Fruit fly (Drosophila melanogaster): ENCODE data around the gene CG43844.

Gene CG43844

DNA sequence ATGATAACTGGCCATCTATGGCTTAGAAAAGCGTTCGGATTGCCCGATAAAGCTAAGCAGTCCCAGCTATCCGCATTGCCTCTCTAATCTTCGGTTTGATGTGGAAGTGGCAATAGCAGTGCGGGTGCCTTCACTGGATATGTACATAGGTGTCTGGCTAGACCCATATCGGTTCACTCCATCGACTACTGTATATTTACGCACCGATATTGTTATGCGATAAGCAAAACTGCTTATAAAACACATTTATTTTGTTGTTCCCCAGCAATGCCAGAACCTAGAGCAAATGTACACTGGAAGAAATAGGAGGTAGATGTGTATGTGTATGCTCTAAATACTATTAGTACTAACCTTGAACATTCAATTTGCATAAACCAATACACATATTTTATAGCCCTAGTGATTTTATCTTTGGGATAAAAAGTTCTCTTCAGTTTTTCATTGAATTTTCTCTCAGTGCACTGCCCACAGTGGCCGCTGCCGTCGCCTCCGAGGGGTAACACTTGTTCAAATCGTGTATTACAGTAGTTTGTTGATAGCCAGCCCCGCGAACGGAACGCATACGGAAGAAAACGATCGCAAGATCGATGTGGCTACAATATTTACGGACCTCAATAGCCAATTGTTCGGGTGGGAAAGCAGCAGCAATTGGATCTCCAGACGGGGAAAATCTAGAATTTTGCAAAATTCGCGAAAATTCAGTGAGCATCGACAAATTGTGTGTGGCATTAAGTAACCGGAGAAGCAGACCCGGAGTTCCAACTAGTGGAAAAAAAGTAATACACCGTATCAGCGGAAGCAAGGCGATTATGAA lies 19.0 kb upstream of the CG43844 start, which contains the start of gene CG31431 (continued):
- TF ChIP-seq dati (GFP tag; IDR thresholded peaks at IDR 0.05) (peak; percentile 93), CG34376 (GFP tag; optimal IDR thresholded peaks at IDR 0.05) (peak; percentile 97), mld (GFP tag; IDR thresholded peaks at IDR 0.05; ENCODE audit: partially characterized antibody) (no peak), kay (GFP tag; optimal IDR thresholded peaks at IDR 0.05) (peak; percentile 95), BEAF-32 (GFP tag; optimal IDR thresholded peaks at IDR 0.05) (peak; percentile 16), CG6854 (GFP tag; optimal IDR thresholded peaks at IDR 0.05) (peak; percentile 96), CG17568 (GFP tag; optimal IDR thresholded peaks at IDR 0.05) (peak; percentile 92), Rx (GFP tag; IDR thresholded peaks at IDR 0.05) (peak; percentile 96), CG18619 (GFP tag; optimal IDR thresholded peaks at IDR 0.05) (peak; percentile 95), D (optimal IDR thresholded peaks at IDR 0.05) (no peak), D (GFP tag; optimal IDR thresholded peaks at IDR 0.05) (peak; percentile 94), dmrt11E (tag; optimal IDR thresholded peaks at IDR 0.05) (peak; percentile 94), CG18764 (GFP tag; optimal IDR thresholded peaks at IDR 0.05) (peak; percentile 94), Nf-YB (GFP tag; optimal IDR thresholded peaks at IDR 0.05) (peak; percentile 82), CG11247 (GFP tag; IDR thresholded peaks at IDR 0.05) (peak; percentile 98), CG4282 (GFP tag; optimal IDR thresholded peaks at IDR 0.05) (peak; percentile 92), CG31224 (GFP tag; IDR thresholded peaks at IDR 0.05) (peak; percentile 95), CG3726 (GFP tag; IDR thresholded peaks at IDR 0.05) (peak; percentile 96), sens-2 (GFP tag; IDR thresholded peaks at IDR 0.05) (peak; percentile 93), CG2889 (GFP tag; IDR thresholded peaks at IDR 0.05) (peak; percentile 94), Scr (GFP tag; IDR thresholded peaks at IDR 0.05; ENCODE audit: partially characterized antibody) (no peak), Xrp1 (GFP tag; IDR thresholded peaks at IDR 0.05) (peak; percentile 97), Side (GFP tag; optimal IDR thresholded peaks at IDR 0.05) (peak; percentile 97), z (GFP tag; IDR thresholded peaks at IDR 0.05) (peak; percentile 72; the same call in 2 of the 3 replicates), CG9817 (tag; optimal IDR thresholded peaks at IDR 0.05) (peak; percentile 97), Ravus (GFP tag; IDR thresholded peaks at IDR 0.05) (peak; percentile 94), crc (GFP tag; optimal IDR thresholded peaks at IDR 0.05) (peak; percentile 97), phol (tag; optimal IDR thresholded peaks at IDR 0.05) (peak; percentile 94), CG2116 (GFP tag; optimal IDR thresholded peaks at IDR 0.05) (peak; percentile 75), scrt (GFP tag; optimal IDR thresholded peaks at IDR 0.05) (peak; percentile 95), CG15269 (tag; optimal IDR thresholded peaks at IDR 0.05) (peak; percentile 98), CG13123 (GFP tag; optimal IDR thresholded peaks at IDR 0.05) (peak; percentile 94), CG14014 (GFP tag; IDR thresholded peaks at IDR 0.05) (peak; percentile 98), dimm (GFP tag; IDR thresholded peaks at IDR 0.05) (peak; percentile 86), CrebB (tag; optimal IDR thresholded peaks at IDR 0.05) (peak; percentile 97), CG5180 (GFP tag; optimal IDR thresholded peaks at IDR 0.05) (peak; percentile 89), chm (GFP tag; IDR thresholded peaks at IDR 0.05) (peak; percentile 96), CG2129 (GFP tag; IDR thresholded peaks at IDR 0.05; ENCODE audit: partially characterized antibody) (no peak), Lim3 (GFP tag; IDR thresholded peaks at IDR 0.05) (peak; percentile 79), CG3281 (GFP tag; optimal IDR thresholded peaks at IDR 0.05) (peak; percentile 98), CG3407 (GFP tag; optimal IDR thresholded peaks at IDR 0.05) (peak; percentile 90), Dref (GFP tag; IDR thresholded peaks at IDR 0.05) (peak; percentile 43; the same call in 1 of the 2 replicates), Atf6 (GFP tag; IDR thresholded peaks at IDR 0.05) (peak; percentile 98), Awh (GFP tag; IDR thresholded peaks at IDR 0.05) (peak; percentile 95), CG7357 (GFP tag; IDR thresholded peaks at IDR 0.05) (peak; percentile 93), CG9876 (GFP tag; optimal IDR thresholded peaks at IDR 0.05) (peak; percentile 94), B-H2 (GFP tag; optimal IDR thresholded peaks at IDR 0.05) (peak; percentile 94), gro (GFP tag; optimal IDR thresholded peaks at IDR 0.05) (peak; percentile 98), CG12219 (GFP tag; optimal IDR thresholded peaks at IDR 0.05) (peak; percentile 97)

Data from whole organism, embryonic.